Worm (Caenorhabditis elegans) whole organism, young adult: ENCODE measurements around the gene Y62H9A.16.

Experiments
- C06A6.2 ChIP-seq: fragments of 200-800 bp; sonication (Bioruptor generic); conservative IDR thresholded peaks from 2 replicates; pipeline ENCODE4 v1.3.6; 2022; ENCODE audit warnings: missing genetic modification characterization, missing compliant biosample characterization
- F33H1.4 ChIP-seq: fragments of 200-800 bp; sonication (Bioruptor generic); IDR thresholded peaks from 2 replicates; pipeline ENCODE4 v1.3.6; 2022; ENCODE audit warnings: missing genetic modification reagents, missing genetic modification characterization, missing compliant biosample characterization
- F55B11.4 ChIP-seq: sonication (generic microtip); optimal IDR thresholded peaks from 2 replicates; lab custom pipeline; 2016; ENCODE audit warnings: missing compliant biosample characterization, missing genetic modification characterization, borderline replicate concordance; ENCODE audit not compliant: insufficient read depth
- T26A5.8 ChIP-seq: sonication (generic microtip); optimal IDR thresholded peaks from 2 replicates; lab custom pipeline; 2016; ENCODE audit warnings: missing genetic modification characterization, missing compliant biosample characterization
- aptf-2 ChIP-seq: fragments of 200-800 bp; sonication (Bioruptor generic); conservative IDR thresholded peaks from 2 replicates; pipeline ENCODE4 v1.3.6; 2022; ENCODE audit warnings: missing genetic modification reagents, missing genetic modification characterization, missing compliant biosample characterization
- athp-1 ChIP-seq: sonication (generic microtip); optimal IDR thresholded peaks from 2 replicates; lab custom pipeline; 2017; ENCODE audit warnings: mild to moderate bottlenecking, missing genetic modification characterization, missing compliant biosample characterization
- attf-5 ChIP-seq: fragments of 200-800 bp; sonication (Bioruptor generic); optimal IDR thresholded peaks from 2 replicates; lab custom pipeline; 2018; ENCODE audit warnings: mild to moderate bottlenecking, missing genetic modification characterization, missing compliant biosample characterization
- bed-2 ChIP-seq: fragments of 200-800 bp; sonication (Bioruptor generic); IDR thresholded peaks from 2 replicates; pipeline ENCODE4 v1.3.6; 2022; ENCODE audit warnings: missing genetic modification reagents, missing genetic modification characterization, missing compliant biosample characterization
- cebp-1 ChIP-seq, 2 experiments: fragments of 200-800 bp in 1 of 2; sonication (Bioruptor generic) in 1 of 2; sonication (generic microtip) in 1 of 2; IDR thresholded peaks in 1 of 2; optimal IDR thresholded peaks in 1 of 2; 2 replicates each; pipeline versions ENCODE4 v1.3.6 to Lab custom; 2017 to 2022; ENCODE audit warnings: missing compliant biosample characterization in 2 of 2, missing genetic modification characterization in 2 of 2, mild to moderate bottlenecking in 1 of 2, missing genetic modification reagents in 1 of 2, moderate library complexity in 1 of 2
- cebp-2 ChIP-seq: fragments of 200-800 bp; sonication (Bioruptor generic); IDR thresholded peaks from 2 replicates; pipeline ENCODE4 v1.3.6; 2022; ENCODE audit warnings: missing genetic modification characterization, missing compliant biosample characterization
- ceh-27 ChIP-seq: fragments of 200-800 bp; sonication (Bioruptor generic); optimal IDR thresholded peaks from 2 replicates; lab custom pipeline; 2018; ENCODE audit warnings: mild to moderate bottlenecking, missing genetic modification characterization, moderate library complexity, missing compliant biosample characterization
- ceh-79 ChIP-seq: sonication (generic microtip); optimal IDR thresholded peaks from 2 replicates; lab custom pipeline; 2017; ENCODE audit warnings: mild to moderate bottlenecking, missing genetic modification characterization, missing compliant biosample characterization
- dpl-1 ChIP-seq: fragments of 150-350 bp; optimal IDR thresholded peaks from 2 replicates; lab custom pipeline; 2014; ENCODE audit warnings: missing biosample characterization, missing genetic modification reagents, missing genetic modification characterization
- egl-18 ChIP-seq: fragments of 200-800 bp; sonication (Bioruptor generic); IDR thresholded peaks from 2 replicates; pipeline ENCODE4 v1.3.6; 2022; ENCODE audit warnings: missing genetic modification reagents, missing genetic modification characterization, missing compliant biosample characterization
- gei-17 ChIP-seq: fragments of 200-800 bp; sonication (Bioruptor generic); optimal IDR thresholded peaks from 2 replicates; lab custom pipeline; 2018; ENCODE audit warnings: mild to moderate bottlenecking, missing genetic modification characterization, missing compliant biosample characterization
- hlh-12 ChIP-seq: sonication (generic microtip); optimal IDR thresholded peaks from 2 replicates; lab custom pipeline; 2016; ENCODE audit warnings: missing genetic modification characterization, missing compliant biosample characterization
- hmg-20 ChIP-seq: fragments of 200-800 bp; sonication (Bioruptor generic); IDR thresholded peaks from 2 replicates; pipeline ENCODE4 v1.3.6; 2022; ENCODE audit warnings: missing genetic modification reagents, missing genetic modification characterization, missing compliant biosample characterization
- hsf-1 ChIP-seq: fragments of 200-800 bp; sonication (Bioruptor generic); IDR thresholded peaks from 2 replicates; pipeline ENCODE4 v1.3.6; 2022; ENCODE audit warnings: missing genetic modification reagents, missing genetic modification characterization, missing compliant biosample characterization
- lin-40 ChIP-seq: sonication (generic microtip); optimal IDR thresholded peaks from 2 replicates; lab custom pipeline; 2016; ENCODE audit warnings: missing genetic modification characterization, mild to moderate bottlenecking, missing compliant biosample characterization, missing genotype, missing genetic modification reagents
- lin-54 ChIP-seq: fragments of 200-800 bp; sonication (Bioruptor generic); optimal IDR thresholded peaks from 2 replicates; lab custom pipeline; 2018; ENCODE audit warnings: mild to moderate bottlenecking, missing genetic modification characterization, missing compliant biosample characterization
- lsy-27 ChIP-seq: sonication (generic microtip); optimal IDR thresholded peaks from 2 replicates; lab custom pipeline; 2017; ENCODE audit warnings: missing genetic modification characterization, mild to moderate bottlenecking, missing compliant biosample characterization, antibody characterized with exemption, missing genotype, borderline replicate concordance; ENCODE audit not compliant: insufficient read depth
- madf-10 ChIP-seq: sonication (generic microtip); optimal IDR thresholded peaks from 2 replicates; lab custom pipeline; 2016; ENCODE audit warnings: mild to moderate bottlenecking, missing genetic modification characterization, missing compliant biosample characterization
- mes-4 ChIP-seq: sonication (generic microtip); optimal IDR thresholded peaks from 2 replicates; lab custom pipeline; 2016; ENCODE audit warnings: missing genotype, missing genetic modification characterization, missing compliant biosample characterization
- nfya-2 ChIP-seq: fragments of 200-800 bp; sonication (Bioruptor generic); IDR thresholded peaks from 2 replicates; pipeline ENCODE4 v1.3.6; 2022; ENCODE audit warnings: missing genetic modification reagents, missing genetic modification characterization, missing compliant biosample characterization
- nhr-80 ChIP-seq: sonication (generic microtip); optimal IDR thresholded peaks from 2 replicates; lab custom pipeline; 2016; ENCODE audit warnings: missing genetic modification characterization, missing compliant biosample characterization
- repo-1 ChIP-seq: sonication (generic microtip); optimal IDR thresholded peaks from 2 replicates; lab custom pipeline; 2017; ENCODE audit warnings: mild to moderate bottlenecking, missing genetic modification characterization, missing compliant biosample characterization
- snpc-1.1 ChIP-seq: sonication (generic microtip); optimal IDR thresholded peaks from 2 replicates; lab custom pipeline; 2017; ENCODE audit warnings: missing genetic modification characterization, mild to moderate bottlenecking, missing compliant biosample characterization, antibody characterized with exemption, moderate library complexity, missing genotype, missing genetic modification reagents; ENCODE audit not compliant: insufficient read depth
- snpc-3.4 ChIP-seq: sonication (generic microtip); optimal IDR thresholded peaks from 2 replicates; lab custom pipeline; 2017; ENCODE audit warnings: missing genetic modification characterization, mild to moderate bottlenecking, missing compliant biosample characterization, antibody characterized with exemption, moderate library complexity, missing genotype, missing genetic modification reagents
- somi-1 ChIP-seq: fragments of 200-800 bp; sonication (Bioruptor generic); optimal IDR thresholded peaks from 2 replicates; lab custom pipeline; 2018; ENCODE audit warnings: mild to moderate bottlenecking, missing genetic modification characterization, missing compliant biosample characterization
- tbp1 ChIP-seq: fragments of 200-800 bp; sonication (Bioruptor generic); optimal IDR thresholded peaks from 2 replicates; lab custom pipeline; 2018; ENCODE audit warnings: mild to moderate bottlenecking, missing genetic modification characterization, missing compliant biosample characterization
- unc-130 ChIP-seq: sonication (generic microtip); optimal IDR thresholded peaks from 2 replicates; lab custom pipeline; 2016; ENCODE audit warnings: missing genetic modification reagents, missing genetic modification characterization, missing compliant biosample characterization
- xnd-1 ChIP-seq: sonication (generic microtip); optimal IDR thresholded peaks from 2 replicates; lab custom pipeline; 2016; ENCODE audit warnings: missing genotype, missing genetic modification reagents, missing genetic modification characterization, missing compliant biosample characterization
- ztf-18 ChIP-seq: sonication (generic microtip); optimal IDR thresholded peaks from 2 replicates; lab custom pipeline; 2016; ENCODE audit warnings: missing genotype, mild to moderate bottlenecking, missing genetic modification characterization, missing compliant biosample characterization
- ztf-22 ChIP-seq: fragments of 200-800 bp; sonication (Bioruptor generic); optimal IDR thresholded peaks from 2 replicates; lab custom pipeline; 2018; ENCODE audit warnings: mild to moderate bottlenecking, missing genetic modification characterization, moderate library complexity, missing compliant biosample characterization

Y62H9A.16 gene

ce11 chrX:11941951-11942350 is 23.9 kb downstream of the Y62H9A.16 start, which contains the start of gene F55G7.3:
Gene F55G7.3, minus strand, starts transcription at chrX:11942051.
- TF ChIP-seq T26A5.8: no peak
- no peak for TF ChIP-seq dpl-1
- no peak for TF ChIP-seq xnd-1 (tag; lab: Kevin White, UChicago)
- no peak for TF ChIP-seq cebp-1 (GFP tag; IDR thresholded peaks at IDR 0.05; lab: Robert Waterston, UW)
- no peak for TF ChIP-seq cebp-1 (tag; optimal IDR thresholded peaks at IDR 0.05; lab: Kevin White, UChicago)
- no peak for TF ChIP-seq F55B11.4 (tag; lab: Kevin White, UChicago)
- no peak for TF ChIP-seq aptf-2 (GFP tag; lab: Robert Waterston, UW)
- no peak for TF ChIP-seq nfya-2 (GFP tag; lab: Robert Waterston, UW)
- TF ChIP-seq athp-1 (tag; lab: Kevin White, UChicago): no peak
- no peak for TF ChIP-seq snpc-3.4
- TF ChIP-seq tbp1 (GFP tag; lab: Kevin White, UChicago): no peak
- TF ChIP-seq C06A6.2 (GFP tag; lab: Robert Waterston, UW): no peak
- no peak for TF ChIP-seq hmg-20
- no peak for TF ChIP-seq snpc-1.1 (tag; lab: Kevin White, UChicago)
- TF ChIP-seq lin-54: no peak
- no peak for TF ChIP-seq lsy-27 (tag; lab: Kevin White, UChicago)
- TF ChIP-seq bed-2: no peak
- TF ChIP-seq hsf-1 (GFP tag; lab: Robert Waterston, UW): no peak
- no peak for TF ChIP-seq madf-10 (tag; lab: Kevin White, UChicago)
- no peak for TF ChIP-seq somi-1 (GFP tag; lab: Kevin White, UChicago)
- no peak for TF ChIP-seq mes-4 (tag; lab: Kevin White, UChicago)
- TF ChIP-seq, all 124 proteins: peak for 0

- TF ChIP-seq ztf-22 (GFP tag; lab: Kevin White, UChicago) (no peak), ztf-18 (tag; lab: Kevin White, UChicago) (no peak), T26A5.8 (no peak), nhr-80 (tag; lab: Kevin White, UChicago) (peak; percentile 11), gei-17 (GFP tag; lab: Kevin White, UChicago) (peak; percentile 19), lin-40 (peak; percentile 39), ceh-27 (GFP tag; lab: Kevin White, UChicago) (peak; percentile 51)
Measured at ce11 chrX:11946788-11947463, 28.8 kb downstream of the Y62H9A.16 start, which contains the start of gene nfya-1. Gene nfya-1, minus strand, starts transcription at chrX:11946838.

ce11 chrX:11948184-11948894 is 30.2 kb downstream of the Y62H9A.16 start, which contains the start of gene lsd-1:
Gene lsd-1, plus strand, starts transcription at chrX:11948844.
- TF ChIP-seq F33H1.4 (GFP tag; lab: Robert Waterston, UW) (no peak), attf-5 (GFP tag; lab: Kevin White, UChicago) (peak; percentile 20)
- TF ChIP-seq, all 124 proteins: peak for 1

ce11 chrX:11952129-11952528 is 34.0 kb downstream of the Y62H9A.16 start:
- TF ChIP-seq egl-18: no peak
- no peak for TF ChIP-seq ceh-79 (tag; lab: Kevin White, UChicago)
- TF ChIP-seq cebp-2 (GFP tag; lab: Robert Waterston, UW): no peak
- TF ChIP-seq unc-130 (GFP tag; lab: Kevin White, UChicago): no peak
- no peak for TF ChIP-seq hlh-12
- TF ChIP-seq repo-1 (tag; lab: Kevin White, UChicago): no peak
